Fruit fly (Drosophila melanogaster): ENCODE data around the gene CG18428.

CG18428 gene

dm6 chr3R:24108902-24109389, at the start of gene CG18428, which contains the start of gene eIF4EHP:
Gene CG18428, plus strand, starts transcription at chr3R:24109336.
Gene eIF4EHP, minus strand, starts transcription at chr3R:24108960.
- TF ChIP-seq CG6808 (GFP tag; optimal IDR thresholded peaks at IDR 0.05) (peak; percentile 99), Met (GFP tag; optimal IDR thresholded peaks at IDR 0.05) (peak; percentile 96), achi (GFP tag; optimal IDR thresholded peaks at IDR 0.05) (peak; percentile 100), CG15336 (GFP tag; IDR thresholded peaks at IDR 0.05) (no peak), CG34406 (GFP tag; optimal IDR thresholded peaks at IDR 0.05) (peak; percentile 100), CG3032 (tag; optimal IDR thresholded peaks at IDR 0.05) (peak; percentile 100), Eip78C (GFP tag) (peak; percentile 100), CG7368 (GFP tag; optimal IDR thresholded peaks at IDR 0.05) (peak; percentile 98), Hr4 (GFP tag; optimal IDR thresholded peaks at IDR 0.05) (peak; percentile 98), CG31627 (GFP tag; optimal IDR thresholded peaks at IDR 0.05) (peak; percentile 92), Sox14 (GFP tag; optimal IDR thresholded peaks at IDR 0.05) (peak; percentile 94), topi (GFP tag; optimal IDR thresholded peaks at IDR 0.05) (peak; percentile 95), CG3919 (GFP tag; optimal IDR thresholded peaks at IDR 0.05) (peak; percentile 99), fd59A (GFP tag; optimal IDR thresholded peaks at IDR 0.05) (peak; percentile 98), CG8119 (GFP tag; IDR thresholded peaks at IDR 0.05) (no peak), svp (GFP tag) (peak; percentile 98), CG32006 (GFP tag; optimal IDR thresholded peaks at IDR 0.05) (peak; percentile 100), CG6854 (GFP tag; optimal IDR thresholded peaks at IDR 0.05) (peak; percentile 98), CG1621 (tag; optimal IDR thresholded peaks at IDR 0.05) (peak; percentile 97), Smox (GFP tag; optimal IDR thresholded peaks at IDR 0.05) (peak; percentile 94), Hr39 (GFP tag; optimal IDR thresholded peaks at IDR 0.05) (peak; percentile 92), salr (GFP tag; optimal IDR thresholded peaks at IDR 0.05) (peak; percentile 97 to 99), CG10669 (GFP tag; optimal IDR thresholded peaks at IDR 0.05) (peak; percentile 100), Lpt (GFP tag; optimal IDR thresholded peaks at IDR 0.05) (peak; percentile 99), Hr38 (GFP tag; optimal IDR thresholded peaks at IDR 0.05) (peak; percentile 6), CG16779 (tag; optimal IDR thresholded peaks at IDR 0.05) (peak; percentile 98), spab (GFP tag; optimal IDR thresholded peaks at IDR 0.05) (peak; percentile 99), pdm3 (GFP tag; optimal IDR thresholded peaks at IDR 0.05) (peak; percentile 96), fkh (GFP tag; optimal IDR thresholded peaks at IDR 0.05) (peak; percentile 86), CG6792 (GFP tag; optimal IDR thresholded peaks at IDR 0.05) (peak; percentile 98), Eip75B (GFP tag; optimal IDR thresholded peaks at IDR 0.05) (peak; percentile 94), net (GFP tag; optimal IDR thresholded peaks at IDR 0.05) (peak; percentile 99), ss (GFP tag; optimal IDR thresholded peaks at IDR 0.05) (peak; percentile 99 to 100), dac (GFP tag; optimal IDR thresholded peaks at IDR 0.05) (peak; percentile 96), Gug (GFP tag; IDR thresholded peaks at IDR 0.05) (no peak), Sox102F (GFP tag; optimal IDR thresholded peaks at IDR 0.05) (peak; percentile 96), acj6 (GFP tag; optimal IDR thresholded peaks at IDR 0.05) (peak; percentile 99), vri (GFP tag; optimal IDR thresholded peaks at IDR 0.05) (peak; percentile 90), fd85E (GFP tag; optimal IDR thresholded peaks at IDR 0.05) (peak; percentile 96), Sox15 (GFP tag; optimal IDR thresholded peaks at IDR 0.05) (peak; percentile 98), eg (GFP tag; IDR thresholded peaks at IDR 0.05) (no peak), CG11294 (GFP tag; IDR thresholded peaks at IDR 0.05) (no peak), CG11902 (GFP tag; optimal IDR thresholded peaks at IDR 0.05) (peak; percentile 98), CG8632 (GFP tag; optimal IDR thresholded peaks at IDR 0.05) (peak; percentile 99), OdsH (GFP tag; optimal IDR thresholded peaks at IDR 0.05) (peak; percentile 99), Eip93F (GFP tag; optimal IDR thresholded peaks at IDR 0.05) (peak; percentile 93), esn (GFP tag; optimal IDR thresholded peaks at IDR 0.05) (peak; percentile 98), cyc (GFP tag; optimal IDR thresholded peaks at IDR 0.05) (peak; percentile 95), Blimp-1 (GFP tag; optimal IDR thresholded peaks at IDR 0.05) (peak; percentile 98), CG6276 (GFP tag; optimal IDR thresholded peaks at IDR 0.05) (peak; percentile 98), CG8319 (GFP tag; optimal IDR thresholded peaks at IDR 0.05) (peak; percentile 95), Ets96B (tag; optimal IDR thresholded peaks at IDR 0.05) (peak; percentile 100)
